Worm (Caenorhabditis elegans) whole organism, mixed stage, embryonic: ENCODE results near the gene C07G3.10.

Source experiments
- bed-3 ChIP-seq: fragments of 200-800 bp; sonication (Bioruptor generic); optimal IDR thresholded peaks from 3 replicates; lab custom pipeline; 2018; ENCODE audit warnings: mild to moderate bottlenecking, missing genetic modification characterization, moderate library complexity, missing compliant biosample characterization
- blmp-1 ChIP-seq: fragments of 150-350 bp; optimal IDR thresholded peaks from 2 replicates; lab custom pipeline; 2014; ENCODE audit warnings: missing biosample characterization, missing genetic modification characterization
- ceh-39 ChIP-seq: fragments of 150-350 bp; optimal IDR thresholded peaks from 2 replicates; lab custom pipeline; 2014; ENCODE audit warnings: missing biosample characterization, missing genetic modification characterization
- ceh-43 ChIP-seq: fragments of 200-800 bp; sonication (Bioruptor generic); optimal IDR thresholded peaks from 2 replicates; lab custom pipeline; 2018; ENCODE audit warnings: mild to moderate bottlenecking, missing genetic modification characterization, moderate library complexity, missing compliant biosample characterization
- ceh-83 ChIP-seq: fragments of 200-800 bp; sonication (Bioruptor generic); optimal IDR thresholded peaks from 2 replicates; lab custom pipeline; 2018; ENCODE audit warnings: mild to moderate bottlenecking, missing genetic modification characterization, missing compliant biosample characterization
- ces-1 ChIP-seq: fragments of 150-350 bp; optimal IDR thresholded peaks from 2 replicates; lab custom pipeline; 2014; ENCODE audit warnings: missing biosample characterization, missing genetic modification reagents, missing genetic modification characterization
- cnd-1 ChIP-seq: fragments of 200-800 bp; sonication (Bioruptor generic); optimal IDR thresholded peaks from 2 replicates; lab custom pipeline; 2018; ENCODE audit warnings: mild to moderate bottlenecking, missing genetic modification characterization, missing compliant biosample characterization
- drap-1 ChIP-seq: fragments of 200-800 bp; sonication (Bioruptor generic); optimal IDR thresholded peaks from 3 replicates; lab custom pipeline; 2018; ENCODE audit warnings: mild to moderate bottlenecking, missing genetic modification characterization, missing compliant biosample characterization
- flh-1 ChIP-seq: fragments of 200-800 bp; sonication (Bioruptor generic); optimal IDR thresholded peaks from 2 replicates; lab custom pipeline; 2018; ENCODE audit warnings: mild to moderate bottlenecking, missing genetic modification characterization, moderate library complexity, missing compliant biosample characterization
- hlh-1 ChIP-seq: fragments of 150-350 bp; optimal IDR thresholded peaks from 2 replicates; lab custom pipeline; 2014; ENCODE audit warnings: missing biosample characterization, missing genetic modification reagents, missing genetic modification characterization
- lin-13 ChIP-seq: fragments of 150-350 bp; optimal IDR thresholded peaks from 2 replicates; lab custom pipeline; 2014; ENCODE audit warnings: missing biosample characterization, missing genetic modification characterization
- lin-32 ChIP-seq: fragments of 200-800 bp; sonication (Bioruptor generic); optimal IDR thresholded peaks from 2 replicates; lab custom pipeline; 2018; ENCODE audit warnings: mild to moderate bottlenecking, missing genetic modification characterization, missing compliant biosample characterization
- lsy-2 ChIP-seq: fragments of 150-350 bp; optimal IDR thresholded peaks from 2 replicates; lab custom pipeline; 2014; ENCODE audit warnings: missing biosample characterization, missing genetic modification characterization
- mab-5 ChIP-seq: fragments of 150-350 bp; optimal IDR thresholded peaks from 2 replicates; lab custom pipeline; 2014; ENCODE audit warnings: missing biosample characterization, missing genetic modification characterization
- mep-1 ChIP-seq: fragments of 150-350 bp; optimal IDR thresholded peaks from 2 replicates; lab custom pipeline; 2017; ENCODE audit warnings: missing biosample characterization, missing genetic modification reagents, missing genetic modification characterization, inconsistent platforms
- nhr-12 ChIP-seq: fragments of 150-350 bp; optimal IDR thresholded peaks from 2 replicates; lab custom pipeline; 2014; ENCODE audit warnings: missing biosample characterization, missing genetic modification characterization
- nhr-2 ChIP-seq: fragments of 150-350 bp; optimal IDR thresholded peaks from 2 replicates; lab custom pipeline; 2014; ENCODE audit warnings: missing biosample characterization, missing genetic modification characterization
- nhr-237 ChIP-seq: fragments of 150-350 bp; optimal IDR thresholded peaks from 2 replicates; lab custom pipeline; 2014; ENCODE audit warnings: missing biosample characterization, missing genetic modification characterization
- nhr-28 ChIP-seq: fragments of 150-350 bp; optimal IDR thresholded peaks from 2 replicates; lab custom pipeline; 2014; ENCODE audit warnings: missing biosample characterization, missing genetic modification characterization
- nhr-76 ChIP-seq: sonication (generic microtip); optimal IDR thresholded peaks from 2 replicates; lab custom pipeline; 2017; ENCODE audit warnings: missing biosample characterization, missing genetic modification characterization
- sem-2 ChIP-seq: fragments of 200-800 bp; sonication (Bioruptor generic); optimal IDR thresholded peaks from 2 replicates; lab custom pipeline; 2018; ENCODE audit warnings: mild to moderate bottlenecking, missing genetic modification characterization, missing compliant biosample characterization
- snpc-4 ChIP-seq: fragments of 150-350 bp; optimal IDR thresholded peaks from 2 replicates; lab custom pipeline; 2014; ENCODE audit warnings: missing biosample characterization, missing genetic modification characterization
- sptf-1 ChIP-seq: sonication (generic microtip); optimal IDR thresholded peaks from 2 replicates; lab custom pipeline; 2017; ENCODE audit warnings: mild to moderate bottlenecking, missing genetic modification characterization, moderate library complexity, missing compliant biosample characterization
- tbx-8 ChIP-seq: fragments of 200-800 bp; sonication (Bioruptor generic); optimal IDR thresholded peaks from 2 replicates; lab custom pipeline; 2018; ENCODE audit warnings: mild to moderate bottlenecking, missing genetic modification characterization, moderate library complexity, missing compliant biosample characterization
- unc-120 ChIP-seq: sonication (generic microtip); optimal IDR thresholded peaks from 2 replicates; lab custom pipeline; 2017; ENCODE audit warnings: missing genetic modification characterization, missing compliant biosample characterization; ENCODE audit not compliant: poor library complexity, severe bottlenecking
- unc-39 ChIP-seq: fragments of 150-350 bp; optimal IDR thresholded peaks from 2 replicates; lab custom pipeline; 2014; ENCODE audit warnings: missing biosample characterization, missing genetic modification characterization
- unc-62 ChIP-seq: fragments of 150-350 bp; optimal IDR thresholded peaks from 2 replicates; lab custom pipeline; 2014; ENCODE audit warnings: missing biosample characterization, missing genetic modification reagents, missing genetic modification characterization
- zip-8 ChIP-seq: fragments of 150-350 bp; optimal IDR thresholded peaks from 2 replicates; lab custom pipeline; 2014; ENCODE audit warnings: missing biosample characterization, missing genetic modification characterization
- ztf-11 ChIP-seq: fragments of 150-350 bp; optimal IDR thresholded peaks from 2 replicates; lab custom pipeline; 2014; ENCODE audit warnings: missing biosample characterization, missing genetic modification characterization

C07G3.10 gene

DNA sequence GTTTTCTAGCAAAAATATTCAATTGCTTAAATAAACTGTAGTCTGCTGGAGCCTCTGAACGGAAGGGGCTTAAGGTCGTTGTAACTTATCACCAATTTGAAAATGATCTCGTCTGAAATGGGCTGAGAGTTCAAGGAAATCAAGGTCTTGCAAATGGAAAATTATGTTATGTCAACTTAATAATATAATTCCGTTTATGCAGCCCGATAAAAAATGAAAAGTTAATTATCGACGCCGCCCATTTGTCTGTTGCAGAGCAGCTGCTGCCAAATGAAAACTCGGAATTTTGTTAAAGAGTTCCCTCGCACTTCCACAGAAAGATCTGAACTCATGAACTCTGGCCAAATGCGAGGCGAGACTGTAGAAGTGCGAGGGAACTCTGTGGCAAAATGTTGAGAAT is 39.0 kb downstream of the C07G3.10 start, which contains the start of gene srbc-67:
TSS of gene srbc-67 (minus strand) at position 101 of the 400 bp plus-strand sequence.
- no peak for TF ChIP-seq mab-5 (tag; lab: Kevin White, UChicago)
- TF ChIP-seq nhr-2 (tag; lab: Kevin White, UChicago), result no peak
- TF ChIP-seq sptf-1, result no peak
- no peak for TF ChIP-seq tbx-8 (GFP tag; lab: Kevin White, UChicago)
- TF ChIP-seq zip-8 (tag; lab: Kevin White, UChicago), result no peak
- TF ChIP-seq unc-120 (tag; lab: Kevin White, UChicago), result no peak
- no peak for TF ChIP-seq sem-2 (GFP tag; lab: Kevin White, UChicago)

ce11 chrV:3543344-3543743 is 41.2 kb downstream of the C07G3.10 start, which contains the start of gene nhr-222:
Gene nhr-222, minus strand, starts transcription at chrV:3543444.
- TF ChIP-seq nhr-12 (tag; lab: Kevin White, UChicago), result no peak
- no peak for TF ChIP-seq sptf-1
- no peak for TF ChIP-seq nhr-237
- TF ChIP-seq nhr-28 (tag; lab: Kevin White, UChicago), result no peak
- TF ChIP-seq lin-13, result no peak
- no peak for TF ChIP-seq hlh-1
- no peak for TF ChIP-seq blmp-1 (tag; lab: Kevin White, UChicago)
- TF ChIP-seq cnd-1 (tag; lab: Kevin White, UChicago), result no peak
- TF ChIP-seq lin-32 (GFP tag; lab: Kevin White, UChicago), result no peak
- TF ChIP-seq bed-3 (GFP tag; lab: Kevin White, UChicago), result no peak
- no peak for TF ChIP-seq ces-1

- no peak for TF ChIP-seq unc-62 (GFP tag; lab: Kevin White, UChicago)
- no peak for TF ChIP-seq blmp-1 (tag; lab: Kevin White, UChicago)
- TF ChIP-seq zip-8 (tag; lab: Kevin White, UChicago), result no peak
- TF ChIP-seq lsy-2 (tag; lab: Kevin White, UChicago), result no peak
Measured at ce11 chrV:3546517-3546916, 44.4 kb downstream of the C07G3.10 start, which contains the start of gene srbc-68. Gene srbc-68, minus strand, starts transcription at chrV:3546617.

- TF ChIP-seq ceh-83, result no peak
- TF ChIP-seq, all 35 proteins: peak for 0
Measured at ce11 chrV:3548798-3549197, 46.7 kb downstream of the C07G3.10 start, which contains the start of gene srw-130. Gene srw-130, minus strand, starts transcription at chrV:3548898.

ce11 chrV:3549553-3549952 is 47.4 kb downstream of the C07G3.10 start, which contains the start of gene sri-21:
Gene sri-21, plus strand, starts transcription at chrV:3549853.
- TF ChIP-seq sptf-1, result no peak
- TF ChIP-seq flh-1 (GFP tag; lab: Kevin White, UChicago), result no peak
- no peak for TF ChIP-seq drap-1 (GFP tag; lab: Kevin White, UChicago)
- no peak for TF ChIP-seq blmp-1 (tag; lab: Kevin White, UChicago)
- TF ChIP-seq snpc-4 (tag; lab: Kevin White, UChicago), result no peak
- no peak for TF ChIP-seq nhr-76 (tag; lab: Kevin White, UChicago)
- TF ChIP-seq mep-1 (tag; lab: Kevin White, UChicago), result no peak
- TF ChIP-seq cnd-1 (tag; lab: Kevin White, UChicago), result no peak
- TF ChIP-seq ceh-43, result no peak
- no peak for TF ChIP-seq hlh-1
- TF ChIP-seq nhr-12 (tag; lab: Kevin White, UChicago), result no peak
- TF ChIP-seq tbx-8 (GFP tag; lab: Kevin White, UChicago), result no peak
- TF ChIP-seq mab-5 (tag; lab: Kevin White, UChicago), result no peak

ce11 chrV:3551765-3552164 is 49.7 kb downstream of the C07G3.10 start, which contains the start of gene grl-28:
Gene grl-28, minus strand, starts transcription at chrV:3551865.
- TF ChIP-seq ceh-39 (tag; lab: Kevin White, UChicago) (no peak), unc-39 (tag; lab: Kevin White, UChicago) (no peak), lsy-2 (tag; lab: Kevin White, UChicago) (no peak), lin-32 (GFP tag; lab: Kevin White, UChicago) (no peak), flh-1 (GFP tag; lab: Kevin White, UChicago) (no peak), cnd-1 (tag; lab: Kevin White, UChicago) (no peak), ztf-11 (no peak)
